Worm (Caenorhabditis elegans) whole organism, L4/young adult: ENCODE data around the gene Y46E12BL.2.

Experiments used
- W03F9.2 ChIP-seq: fragments of 150-350 bp; optimal IDR thresholded peaks from 2 replicates; lab custom pipeline; 2014; ENCODE audit warnings: missing biosample characterization, missing genetic modification characterization
- him-1 ChIP-seq: sonication (generic microtip); optimal IDR thresholded peaks from 2 replicates; lab custom pipeline; 2016; ENCODE audit warnings: missing genotype, missing genetic modification reagents, missing genetic modification characterization, missing compliant biosample characterization

- TF ChIP-seq W03F9.2 (tag; lab: Kevin White, UChicago) (no peak), him-1 (tag; lab: Kevin White, UChicago) (no peak)
Observed at ce11 chrII:15206234-15206633, 26.5 kb upstream of the Y46E12BL.2 start.
